Worm (Caenorhabditis elegans) whole organism, young adult: ENCODE data around the gene F44G4.7.

Source experiments
- F33H1.4 ChIP-seq: fragments of 200-800 bp; sonication (Bioruptor generic); IDR thresholded peaks from 2 replicates; pipeline ENCODE4 v1.3.6; 2022; ENCODE audit warnings: missing genetic modification reagents, missing genetic modification characterization, missing compliant biosample characterization
- F37B4.10 ChIP-seq: fragments of 200-800 bp; sonication (Bioruptor generic); IDR thresholded peaks from 2 replicates; pipeline ENCODE4 v1.3.6; 2022; ENCODE audit warnings: missing genetic modification characterization, missing compliant biosample characterization
- F49E8.2 ChIP-seq: sonication (generic microtip); optimal IDR thresholded peaks from 3 replicates; lab custom pipeline; 2017; ENCODE audit warnings: missing genetic modification characterization, mild to moderate bottlenecking, missing compliant biosample characterization, antibody characterized with exemption, moderate library complexity; ENCODE audit not compliant: insufficient read depth
- F52B5.7 ChIP-seq: sonication (generic microtip); optimal IDR thresholded peaks from 2 replicates; lab custom pipeline; 2016; ENCODE audit warnings: mild to moderate bottlenecking, missing genetic modification characterization, missing compliant biosample characterization
- F57C9.4 ChIP-seq: sonication (generic microtip); optimal IDR thresholded peaks from 2 replicates; lab custom pipeline; 2017; ENCODE audit warnings: mild to moderate bottlenecking, missing genetic modification characterization, missing compliant biosample characterization
- K11D2.4 ChIP-seq: fragments of 200-800 bp; sonication (Bioruptor generic); IDR thresholded peaks from 2 replicates; pipeline ENCODE4 v1.3.6; 2022; ENCODE audit warnings: missing genetic modification reagents, missing genetic modification characterization, missing compliant biosample characterization
- Y53G8AR.9 ChIP-seq: fragments of 200-800 bp; sonication (Bioruptor generic); conservative IDR thresholded peaks from 2 replicates; pipeline ENCODE4 v1.3.6; 2022; ENCODE audit warnings: missing genetic modification reagents, missing genetic modification characterization, missing compliant biosample characterization
- ZK185.1 ChIP-seq: sonication (generic microtip); optimal IDR thresholded peaks from 2 replicates; lab custom pipeline; 2016; ENCODE audit warnings: mild to moderate bottlenecking, missing genetic modification characterization, missing compliant biosample characterization; ENCODE audit not compliant: poor library complexity, severe bottlenecking
- ama-1 ChIP-seq, 3 experiments: fragments of 150-350 bp in 1 of 3; sonication (generic microtip) in 2 of 3; optimal IDR thresholded peaks; 2 replicates each; lab custom pipeline; 2014 to 2018; ENCODE audit warnings: missing biosample characterization in 2 of 3, missing genetic modification characterization in 2 of 3, missing genetic modification reagents in 2 of 3
- aptf-2 ChIP-seq: fragments of 200-800 bp; sonication (Bioruptor generic); conservative IDR thresholded peaks from 2 replicates; pipeline ENCODE4 v1.3.6; 2022; ENCODE audit warnings: missing genetic modification reagents, missing genetic modification characterization, missing compliant biosample characterization
- aptf-3 ChIP-seq: fragments of 200-800 bp; sonication (Bioruptor generic); IDR thresholded peaks from 2 replicates; pipeline ENCODE4 v1.3.6; 2022; ENCODE audit warnings: missing genetic modification characterization, missing compliant biosample characterization
- cebp-1 ChIP-seq, 2 experiments: fragments of 200-800 bp in 1 of 2; sonication (Bioruptor generic) in 1 of 2; sonication (generic microtip) in 1 of 2; IDR thresholded peaks in 1 of 2; optimal IDR thresholded peaks in 1 of 2; 2 replicates each; pipeline versions ENCODE4 v1.3.6 to Lab custom; 2017 to 2022; ENCODE audit warnings: missing compliant biosample characterization in 2 of 2, missing genetic modification characterization in 2 of 2, mild to moderate bottlenecking in 1 of 2, missing genetic modification reagents in 1 of 2, moderate library complexity in 1 of 2
- ceh-100 ChIP-seq: fragments of 200-800 bp; sonication (Bioruptor generic); IDR thresholded peaks from 2 replicates; pipeline ENCODE4 v1.3.6; 2022; ENCODE audit warnings: missing genetic modification reagents, missing genetic modification characterization, missing compliant biosample characterization
- ceh-91 ChIP-seq: fragments of 200-800 bp; sonication (Bioruptor generic); IDR thresholded peaks from 2 replicates; pipeline ENCODE4 v1.3.6; 2022; ENCODE audit warnings: missing genetic modification reagents, missing genetic modification characterization, missing compliant biosample characterization
- dox-1 ChIP-seq: fragments of 200-800 bp; sonication (Bioruptor generic); IDR thresholded peaks from 2 replicates; pipeline ENCODE4 v1.3.6; 2022; ENCODE audit warnings: missing genetic modification reagents, missing genetic modification characterization, missing compliant biosample characterization
- egl-44 ChIP-seq: fragments of 200-800 bp; sonication (Bioruptor generic); IDR thresholded peaks from 2 replicates; pipeline ENCODE4 v1.3.6; 2022; ENCODE audit warnings: missing genetic modification reagents, missing genetic modification characterization, missing compliant biosample characterization
- fkh-3 ChIP-seq: sonication (generic microtip); optimal IDR thresholded peaks from 2 replicates; lab custom pipeline; 2016; ENCODE audit warnings: mild to moderate bottlenecking, missing genetic modification characterization, missing compliant biosample characterization
- gei-17 ChIP-seq: fragments of 200-800 bp; sonication (Bioruptor generic); optimal IDR thresholded peaks from 2 replicates; lab custom pipeline; 2018; ENCODE audit warnings: mild to moderate bottlenecking, missing genetic modification characterization, missing compliant biosample characterization
- hsf-1 ChIP-seq: fragments of 200-800 bp; sonication (Bioruptor generic); IDR thresholded peaks from 2 replicates; pipeline ENCODE4 v1.3.6; 2022; ENCODE audit warnings: missing genetic modification reagents, missing genetic modification characterization, missing compliant biosample characterization
- lag-1 ChIP-seq: fragments of 200-800 bp; sonication (Bioruptor generic); IDR thresholded peaks from 2 replicates; pipeline ENCODE4 v1.3.6; 2022; ENCODE audit warnings: missing genetic modification reagents, missing genetic modification characterization, missing compliant biosample characterization
- let-526 ChIP-seq: fragments of 200-800 bp; sonication (Bioruptor generic); IDR thresholded peaks from 2 replicates; pipeline ENCODE4 v1.3.6; 2022; ENCODE audit warnings: missing genetic modification reagents, missing genetic modification characterization, missing compliant biosample characterization
- madf-10 ChIP-seq: sonication (generic microtip); optimal IDR thresholded peaks from 2 replicates; lab custom pipeline; 2016; ENCODE audit warnings: mild to moderate bottlenecking, missing genetic modification characterization, missing compliant biosample characterization
- madf-3 ChIP-seq: fragments of 200-800 bp; sonication (Bioruptor generic); IDR thresholded peaks from 2 replicates; pipeline ENCODE4 v1.3.6; 2022; ENCODE audit warnings: missing genetic modification reagents, missing genetic modification characterization, missing compliant biosample characterization
- madf-6 ChIP-seq: fragments of 200-800 bp; sonication (Bioruptor generic); IDR thresholded peaks from 2 replicates; pipeline ENCODE4 v1.3.6; 2022; ENCODE audit warnings: missing genetic modification reagents, missing genetic modification characterization, missing compliant biosample characterization
- mxl-1 ChIP-seq: sonication (generic microtip); optimal IDR thresholded peaks from 2 replicates; lab custom pipeline; 2016; ENCODE audit warnings: missing genetic modification characterization, missing compliant biosample characterization
- nhr-179 ChIP-seq: sonication (generic microtip); optimal IDR thresholded peaks from 2 replicates; lab custom pipeline; 2016; ENCODE audit warnings: mild to moderate bottlenecking, missing genetic modification characterization, missing compliant biosample characterization
- nhr-27 ChIP-seq: fragments of 200-800 bp; sonication (Bioruptor generic); optimal IDR thresholded peaks from 2 replicates; lab custom pipeline; 2018; ENCODE audit warnings: mild to moderate bottlenecking, missing genetic modification characterization, moderate library complexity, missing compliant biosample characterization
- nhr-90 ChIP-seq: sonication (generic microtip); optimal IDR thresholded peaks from 2 replicates; lab custom pipeline; 2016; ENCODE audit warnings: missing genotype, mild to moderate bottlenecking, missing genetic modification characterization, missing compliant biosample characterization
- rcor-1 ChIP-seq: fragments of 200-800 bp; sonication (Bioruptor generic); IDR thresholded peaks from 2 replicates; pipeline ENCODE4 v1.3.6; 2022; ENCODE audit warnings: missing genetic modification reagents, missing genetic modification characterization, missing compliant biosample characterization
- rec-8 ChIP-seq, 2 experiments: sonication (generic microtip); optimal IDR thresholded peaks; 2 replicates each; lab custom pipeline; 2016; ENCODE audit warnings: mild to moderate bottlenecking in 2 of 2, missing genetic modification characterization in 2 of 2, missing genetic modification reagents in 2 of 2, missing genotype in 2 of 2, missing biosample characterization in 1 of 2, missing compliant biosample characterization in 1 of 2, moderate library complexity in 1 of 2
- snpc-3.4 ChIP-seq: sonication (generic microtip); optimal IDR thresholded peaks from 2 replicates; lab custom pipeline; 2017; ENCODE audit warnings: missing genetic modification characterization, mild to moderate bottlenecking, missing compliant biosample characterization, antibody characterized with exemption, moderate library complexity, missing genotype, missing genetic modification reagents
- snpc-4 ChIP-seq, 5 experiments: fragments of 150-350 bp in 1 of 5; sonication (generic microtip) in 4 of 5; optimal IDR thresholded peaks; 2 replicates each; lab custom pipeline; 2014 to 2018; ENCODE audit warnings: missing genetic modification characterization in 5 of 5, missing biosample characterization in 3 of 5, antibody characterized with exemption in 2 of 5, mild to moderate bottlenecking in 2 of 5, missing compliant biosample characterization in 2 of 5, missing genotype in 2 of 5, moderate library complexity in 2 of 5, missing genetic modification reagents in 1 of 5
- sptf-2 ChIP-seq: fragments of 200-800 bp; sonication (Bioruptor generic); optimal IDR thresholded peaks from 2 replicates; lab custom pipeline; 2018; ENCODE audit warnings: mild to moderate bottlenecking, missing genetic modification characterization, missing compliant biosample characterization
- tbp1 ChIP-seq: fragments of 200-800 bp; sonication (Bioruptor generic); optimal IDR thresholded peaks from 2 replicates; lab custom pipeline; 2018; ENCODE audit warnings: mild to moderate bottlenecking, missing genetic modification characterization, missing compliant biosample characterization
- tbx-9 ChIP-seq: sonication (generic microtip); optimal IDR thresholded peaks from 2 replicates; lab custom pipeline; 2016; ENCODE audit warnings: borderline replicate concordance, missing genetic modification characterization, inconsistent platforms, missing compliant biosample characterization
- unc-130 ChIP-seq: sonication (generic microtip); optimal IDR thresholded peaks from 2 replicates; lab custom pipeline; 2016; ENCODE audit warnings: missing genetic modification reagents, missing genetic modification characterization, missing compliant biosample characterization
- unc-62 ChIP-seq: fragments of 150-350 bp; optimal IDR thresholded peaks from 2 replicates; lab custom pipeline; 2014; ENCODE audit warnings: missing biosample characterization, missing genetic modification reagents, missing genetic modification characterization
- ztf-26 ChIP-seq: sonication (generic microtip); optimal IDR thresholded peaks from 2 replicates; lab custom pipeline; 2017; ENCODE audit warnings: missing genetic modification characterization, missing compliant biosample characterization

Gene F44G4.7

DNA sequence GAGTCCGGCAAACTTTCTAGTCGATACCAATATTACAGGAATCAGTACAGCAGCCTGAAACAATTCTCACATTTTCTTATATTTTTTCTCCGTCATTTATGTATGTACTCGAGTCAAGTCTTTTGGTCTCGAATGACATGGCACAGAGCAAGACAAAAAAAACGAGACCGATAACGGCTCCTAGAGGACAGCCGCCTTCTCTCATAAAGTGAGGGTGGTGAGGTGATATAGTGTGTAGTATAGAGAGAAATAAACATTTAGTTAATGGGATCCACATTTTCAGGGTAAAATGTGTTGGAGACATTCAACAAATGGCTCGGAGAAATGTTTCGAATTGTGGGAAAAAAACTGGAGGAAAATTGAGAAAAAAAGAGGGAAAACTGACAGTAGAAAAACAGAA is 42.8 kb downstream of the F44G4.7 start:
- TF ChIP-seq ama-1 (optimal IDR thresholded peaks at IDR 0.05; lab: Kevin White, UChicago): no peak
- TF ChIP-seq ama-1 (GFP tag; optimal IDR thresholded peaks at IDR 0.05; lab: Kevin White, UChicago): peak in 1 of 2 experiments; percentile 0
- no peak for TF ChIP-seq fkh-3 (tag; lab: Kevin White, UChicago)
- TF ChIP-seq ztf-26 (tag; lab: Kevin White, UChicago): no peak
- no peak for TF ChIP-seq cebp-1 (GFP tag; IDR thresholded peaks at IDR 0.05; lab: Robert Waterston, UW)
- TF ChIP-seq cebp-1 (tag; optimal IDR thresholded peaks at IDR 0.05; lab: Kevin White, UChicago): peak; percentile 2
- TF ChIP-seq dox-1 (GFP tag; lab: Robert Waterston, UW): peak; percentile 39; the same call in 1 of the 2 replicates

ce11 chrII:8961450-8961849 is 43.5 kb downstream of the F44G4.7 start:
- no peak for TF ChIP-seq ztf-26 (tag; lab: Kevin White, UChicago)
- no peak for TF ChIP-seq aptf-3 (GFP tag; lab: Robert Waterston, UW)
- TF ChIP-seq nhr-179 (tag; lab: Kevin White, UChicago): no peak
- TF ChIP-seq K11D2.4 (GFP tag; lab: Robert Waterston, UW): no peak

ce11 chrII:8960414-8960813 is 44.6 kb downstream of the F44G4.7 start, which contains the start of gene cal-2:
Gene cal-2, plus strand, starts transcription at chrII:8960714.
- TF ChIP-seq ceh-91 (GFP tag; lab: Robert Waterston, UW) (no peak), sptf-2 (GFP tag; lab: Kevin White, UChicago) (no peak), F33H1.4 (GFP tag; lab: Robert Waterston, UW) (no peak), ZK185.1 (tag; lab: Kevin White, UChicago) (no peak)

ce11 chrII:8959081-8959480 is 45.9 kb downstream of the F44G4.7 start:
- no peak for TF ChIP-seq gei-17 (GFP tag; lab: Kevin White, UChicago)
- 0 out of 2 replicates have a peak, but pooled peaks have one; percentile 33 for TF ChIP-seq madf-3 (GFP tag; lab: Robert Waterston, UW)

ce11 chrII:8956896-8957295 is 48.1 kb downstream of the F44G4.7 start:
- TF ChIP-seq F57C9.4 (tag; lab: Kevin White, UChicago) (no peak), let-526 (no peak), egl-44 (GFP tag; lab: Robert Waterston, UW) (no peak), unc-62 (GFP tag; lab: Kevin White, UChicago) (no peak), lag-1 (GFP tag; lab: Robert Waterston, UW) (no peak), ZK185.1 (tag; lab: Kevin White, UChicago) (no peak), nhr-27 (tag; lab: Kevin White, UChicago) (no peak), F49E8.2 (tag; lab: Kevin White, UChicago) (no peak), rcor-1 (GFP tag; lab: Robert Waterston, UW) (no peak)

DNA sequence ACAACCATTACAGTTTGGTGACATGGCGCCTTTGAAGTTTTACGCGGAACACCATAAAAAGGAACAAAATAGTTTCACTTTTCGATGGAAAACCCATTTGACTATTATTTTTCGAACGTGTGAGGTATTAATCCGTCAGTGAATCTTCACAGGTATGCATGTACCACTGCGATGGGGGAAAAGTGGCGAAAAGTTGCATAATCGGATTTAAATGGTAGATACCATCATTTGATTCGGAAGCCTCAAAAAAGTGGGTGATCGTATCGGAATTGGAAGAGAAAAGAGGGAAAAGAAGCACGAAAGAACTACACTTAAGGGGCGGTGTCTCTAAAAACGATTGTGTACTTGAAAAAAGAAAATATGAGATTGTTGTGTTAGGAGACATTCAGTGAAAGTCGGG is 51.3 kb downstream of the F44G4.7 start:
- TF ChIP-seq mxl-1 (no peak), unc-130 (no peak), Y53G8AR.9 (GFP tag; lab: Robert Waterston, UW) (no peak), madf-10 (tag; lab: Kevin White, UChicago) (no peak), nhr-90 (tag; lab: Kevin White, UChicago) (no peak), snpc-4 (GFP tag; optimal IDR thresholded peaks at IDR 0.05; lab: Kevin White, UChicago) (no peak), snpc-4 (tag; optimal IDR thresholded peaks at IDR 0.05; lab: Kevin White, UChicago) (no peak), tbx-9 (no peak), hsf-1 (no peak), lag-1 (GFP tag; lab: Robert Waterston, UW) (no peak), ceh-100 (no peak), cebp-1 (GFP tag; IDR thresholded peaks at IDR 0.05; lab: Robert Waterston, UW) (no peak), cebp-1 (tag; optimal IDR thresholded peaks at IDR 0.05; lab: Kevin White, UChicago) (no peak), aptf-2 (no peak), F52B5.7 (no peak), madf-6 (GFP tag; lab: Robert Waterston, UW) (no peak), tbp1 (no peak), rec-8 (tag; optimal IDR thresholded peaks at IDR 0.05; lab: Kevin White, UChicago) (no peak), snpc-3.4 (no peak), F37B4.10 (no peak)
